Worm (Caenorhabditis elegans) whole organism, young adult: Measurements from ENCODE around the gene pix-1.

Experiments used
- lir-1 ChIP-seq: fragments of 200-800 bp; sonication (Bioruptor generic); conservative IDR thresholded peaks from 2 replicates; pipeline ENCODE4 v1.3.6; 2022; ENCODE audit warnings: missing genetic modification reagents, missing genetic modification characterization, missing compliant biosample characterization
- pha-4 ChIP-seq: fragments of 150-350 bp; sonication (generic microtip); optimal IDR thresholded peaks from 2 replicates; lab custom pipeline; 2014; ENCODE audit warnings: missing biosample characterization, missing genetic modification reagents, missing genetic modification characterization
- sdz-38 ChIP-seq: sonication (generic microtip); optimal IDR thresholded peaks from 2 replicates; lab custom pipeline; 2016; ENCODE audit warnings: missing genotype, missing genetic modification characterization, missing compliant biosample characterization

DNA sequence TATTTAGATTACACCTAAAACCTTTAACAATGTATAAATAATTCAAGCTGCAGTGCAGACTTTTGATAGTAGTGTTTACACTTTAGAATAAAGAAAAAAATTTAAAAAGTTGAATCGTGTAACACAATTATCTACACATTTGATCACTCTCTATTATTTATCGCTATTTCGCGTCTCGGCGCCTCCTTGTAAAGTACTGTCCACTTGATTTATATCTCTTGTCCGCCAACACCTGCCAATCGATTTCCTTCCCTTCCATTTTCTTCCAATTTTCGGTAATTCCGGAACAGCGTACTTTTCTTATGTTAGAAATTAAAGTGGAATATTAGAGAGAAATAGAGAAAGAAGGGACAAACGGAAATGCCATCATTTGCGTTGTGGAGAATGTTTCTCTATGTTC, 18.5 kb downstream of the pix-1 start:
- TF ChIP-seq sdz-38 (tag; lab: Kevin White, UChicago): no peak
- no peak for TF ChIP-seq lir-1 (GFP tag; lab: Robert Waterston, UW)
- no peak for TF ChIP-seq pha-4 (tag; lab: Kevin White, UChicago)
